Worm (Caenorhabditis elegans): ENCODE data around the gene ceh-57.

Gene ceh-57

ce11 chrII:10389038-10389437, 21.9 kb upstream of the ceh-57 start (continued):
- TF ChIP-seq F26F4.8 (GFP tag; conservative IDR thresholded peaks at IDR 0.05) = no peak
- TF ChIP-seq Y105C5A.15 (GFP tag; IDR thresholded peaks at IDR 0.05) = no peak
- TF ChIP-seq fos-1 (tag; optimal IDR thresholded peaks at IDR 0.05) = no peak
- TF ChIP-seq zip-2 (tag; optimal IDR thresholded peaks at IDR 0.05) = no peak
- peak; percentile 51; the same call in 1 of the 2 replicates for TF ChIP-seq T26A8.4 (GFP tag; IDR thresholded peaks at IDR 0.05)
- no peak for TF ChIP-seq rbr-2 (tag; optimal IDR thresholded peaks at IDR 0.05)
- TF ChIP-seq php-3 (GFP tag; IDR thresholded peaks at IDR 0.05) = no peak
- TF ChIP-seq nhr-10 (tag; optimal IDR thresholded peaks at IDR 0.05) = peak; percentile 45
- TF ChIP-seq ceh-82 (tag; optimal IDR thresholded peaks at IDR 0.05) = no peak
- peak; percentile 41 for TF ChIP-seq nhr-102 (tag; optimal IDR thresholded peaks at IDR 0.05)
- peak; percentile 78 for TF ChIP-seq nhr-25 (tag; optimal IDR thresholded peaks at IDR 0.05; ENCODE audit: borderline replicate concordance, insufficient read depth)
- no peak for TF ChIP-seq dmd-8 (GFP tag; IDR thresholded peaks at IDR 0.05)
- TF ChIP-seq vab-7 (GFP tag; IDR thresholded peaks at IDR 0.05) = no peak
- TF ChIP-seq T20F7.1 (GFP tag; optimal IDR thresholded peaks at IDR 0.05) = peak; percentile 78
- peak; percentile 79 for TF ChIP-seq mep-1 (tag; optimal IDR thresholded peaks at IDR 0.05)
- 0 out of 2 replicates have a peak, but pooled peaks have one; percentile 34 for TF ChIP-seq Y75B8A.6 (GFP tag; IDR thresholded peaks at IDR 0.05)
- no peak for TF ChIP-seq ztf-11 (tag; optimal IDR thresholded peaks at IDR 0.05)
- TF ChIP-seq lin-13 (GFP tag; optimal IDR thresholded peaks at IDR 0.05) = no peak
- peak; percentile 54 for TF ChIP-seq gei-8 (GFP tag; optimal IDR thresholded peaks at IDR 0.05)
- peak; percentile 63 for TF ChIP-seq nhr-77 (tag; optimal IDR thresholded peaks at IDR 0.05)
- TF ChIP-seq ces-1 (GFP tag; optimal IDR thresholded peaks at IDR 0.05) = no peak
- TF ChIP-seq nhr-42 (GFP tag; IDR thresholded peaks at IDR 0.05) = 0 out of 2 replicates have a peak, but pooled peaks have one; percentile 26
- TF ChIP-seq lin-15B (tag; optimal IDR thresholded peaks at IDR 0.05) = no peak
- no peak for TF ChIP-seq snpc-4 (tag; optimal IDR thresholded peaks at IDR 0.05)
- peak in 1 of 2 experiments; percentile 6 for TF ChIP-seq hif-1 (tag; optimal IDR thresholded peaks at IDR 0.05)
- TF ChIP-seq dmd-6 (GFP tag; IDR thresholded peaks at IDR 0.05) = peak; percentile 93
- TF ChIP-seq unc-39 (tag; optimal IDR thresholded peaks at IDR 0.05) = no peak
- TF ChIP-seq aly-2 (tag; optimal IDR thresholded peaks at IDR 0.05) = no peak
- TF ChIP-seq tag-97 (GFP tag; IDR thresholded peaks at IDR 0.05) = no peak
- peak; percentile 78 for TF ChIP-seq ceh-20 (GFP tag; IDR thresholded peaks at IDR 0.05)
- no peak for TF ChIP-seq nhr-111 (GFP tag; optimal IDR thresholded peaks at IDR 0.05)
- no peak for TF ChIP-seq nhr-76 (tag; optimal IDR thresholded peaks at IDR 0.05)
- no peak for TF ChIP-seq zfp-2 (tag; optimal IDR thresholded peaks at IDR 0.05)
- TF ChIP-seq aha-1 (tag) = peak; percentile 97
- no peak for TF ChIP-seq skn-1 (tag; optimal IDR thresholded peaks at IDR 0.05)
- TF ChIP-seq daf-12 (tag; optimal IDR thresholded peaks at IDR 0.05) = no peak
- no peak for TF ChIP-seq attf-4 (tag; optimal IDR thresholded peaks at IDR 0.05)
- TF ChIP-seq Y48G9A.11 (GFP tag; IDR thresholded peaks at IDR 0.05) = no peak
- no peak for TF ChIP-seq lin-39 (tag; optimal IDR thresholded peaks at IDR 0.05)
- no peak for TF ChIP-seq set-16 (GFP tag; IDR thresholded peaks at IDR 0.05)
- TF ChIP-seq madf-9 (GFP tag; conservative IDR thresholded peaks at IDR 0.05) = 0 out of 2 replicates have a peak, but pooled peaks have one; percentile 31
- no peak for TF ChIP-seq nhr-41 (GFP tag; IDR thresholded peaks at IDR 0.05)
- peak; percentile 25 for TF ChIP-seq lin-38 (GFP tag; IDR thresholded peaks at IDR 0.05)
- no peak for TF ChIP-seq ceh-62 (tag; optimal IDR thresholded peaks at IDR 0.05)
- no peak for TF ChIP-seq nhr-6 (tag; optimal IDR thresholded peaks at IDR 0.05)
- TF ChIP-seq F37D6.2 (tag; optimal IDR thresholded peaks at IDR 0.05) = no peak
- TF ChIP-seq unc-62 (GFP tag; optimal IDR thresholded peaks at IDR 0.05 in 1 of 2) = peak in 1 of 2 experiments; percentile 96
- TF ChIP-seq unc-62 (tag; optimal IDR thresholded peaks at IDR 0.05) = no peak
- no peak for TF ChIP-seq R02D3.7 (tag; optimal IDR thresholded peaks at IDR 0.05)
- TF ChIP-seq pha-4 (GFP tag; IDR thresholded peaks at IDR 0.05) = 0 out of 2 replicates have a peak, but pooled peaks have one; percentile 34
- TF ChIP-seq pha-4 (tag; optimal IDR thresholded peaks at IDR 0.05) = peak; percentile 73
- no peak for TF ChIP-seq lim-7 (GFP tag; IDR thresholded peaks at IDR 0.05)
- peak; percentile 85 for TF ChIP-seq cey-2 (tag; optimal IDR thresholded peaks at IDR 0.05; ENCODE audit: borderline replicate concordance, insufficient read depth)
